Fruit fly (Drosophila melanogaster): Measurements from ENCODE around the gene Klp98A.

Klp98A gene

dm6 chr3R:27581263-27581868 lies 22.4 kb upstream of the Klp98A start (continued):
- TF ChIP-seq dm (GFP tag; optimal IDR thresholded peaks at IDR 0.05) (peak; percentile 28), usp (GFP tag; optimal IDR thresholded peaks at IDR 0.05) (no peak), Nf-YC (tag; optimal IDR thresholded peaks at IDR 0.05) (peak; percentile 70), Oaz (GFP tag; IDR thresholded peaks at IDR 0.05) (no peak), CG32532 (GFP tag; IDR thresholded peaks at IDR 0.05) (no peak), CG10209 (GFP tag; optimal IDR thresholded peaks at IDR 0.05) (peak; percentile 21), Vsx1 (GFP tag; optimal IDR thresholded peaks at IDR 0.05) (peak; percentile 37), Meics (GFP tag; optimal IDR thresholded peaks at IDR 0.05) (peak; percentile 76), CG7372 (GFP tag; IDR thresholded peaks at IDR 0.05) (no peak), zfh2 (GFP tag; optimal IDR thresholded peaks at IDR 0.05) (peak; percentile 58), CG2120 (GFP tag; optimal IDR thresholded peaks at IDR 0.05) (peak; percentile 74), CG17912 (GFP tag; optimal IDR thresholded peaks at IDR 0.05) (no peak), unpg (GFP tag; optimal IDR thresholded peaks at IDR 0.05) (peak; percentile 80), Gug (GFP tag; IDR thresholded peaks at IDR 0.05) (peak; percentile 14; the same call in 1 of the 4 replicates), vvl (GFP tag; IDR thresholded peaks at IDR 0.05) (no peak), CG4328 (GFP tag; optimal IDR thresholded peaks at IDR 0.05) (peak; percentile 81), CG31388 (GFP tag; optimal IDR thresholded peaks at IDR 0.05) (peak; percentile 34), Oli (tag; optimal IDR thresholded peaks at IDR 0.05) (peak; percentile 44), CG10462 (GFP tag; optimal IDR thresholded peaks at IDR 0.05) (no peak), Ets97D (GFP tag; optimal IDR thresholded peaks at IDR 0.05) (peak; percentile 89), CG8359 (GFP tag; optimal IDR thresholded peaks at IDR 0.05; ENCODE audit: borderline replicate concordance) (peak; percentile 8), NC2α (GFP tag; optimal IDR thresholded peaks at IDR 0.05) (no peak), gt (GFP tag; IDR thresholded peaks at IDR 0.05) (no peak), hb (GFP tag; IDR thresholded peaks at IDR 0.05; ENCODE audit: partially characterized antibody) (no peak), CG11723 (GFP tag; optimal IDR thresholded peaks at IDR 0.05) (no peak), CG4404 (GFP tag; IDR thresholded peaks at IDR 0.05) (no peak), cad (GFP tag; optimal IDR thresholded peaks at IDR 0.05) (no peak), CG10366 (GFP tag; IDR thresholded peaks at IDR 0.05) (no peak), Sin3A (optimal IDR thresholded peaks at IDR 0.05) (peak; percentile 53), CG17802 (tag; optimal IDR thresholded peaks at IDR 0.05) (peak; percentile 1), CG42726 (GFP tag; IDR thresholded peaks at IDR 0.05; ENCODE audit: partially characterized antibody) (no peak), Aef1 (GFP tag; IDR thresholded peaks at IDR 0.05) (no peak), nau (GFP tag; optimal IDR thresholded peaks at IDR 0.05) (no peak), CG6765 (GFP tag; optimal IDR thresholded peaks at IDR 0.05) (peak; percentile 67), dysf (GFP tag; IDR thresholded peaks at IDR 0.05) (no peak), CG14050 (GFP tag; IDR thresholded peaks at IDR 0.05) (no peak), Nf-YB (GFP tag; optimal IDR thresholded peaks at IDR 0.05) (peak; percentile 20), az2 (GFP tag; optimal IDR thresholded peaks at IDR 0.05) (peak; percentile 26), Fer1 (GFP tag; optimal IDR thresholded peaks at IDR 0.05) (peak; percentile 89), vnd (GFP tag; IDR thresholded peaks at IDR 0.05; ENCODE audit: partially characterized antibody) (no peak), B-H2 (GFP tag; optimal IDR thresholded peaks at IDR 0.05) (peak; percentile 55), Hsf (GFP tag; optimal IDR thresholded peaks at IDR 0.05) (peak; percentile 34), CG13123 (GFP tag; optimal IDR thresholded peaks at IDR 0.05) (no peak), wek (GFP tag; optimal IDR thresholded peaks at IDR 0.05) (peak; percentile 63), corto (GFP tag; optimal IDR thresholded peaks at IDR 0.05) (peak; percentile 78), fd96Cb (tag; optimal IDR thresholded peaks at IDR 0.05) (peak; percentile 5), Sox102F (GFP tag; optimal IDR thresholded peaks at IDR 0.05) (peak; percentile 54), CG12219 (GFP tag; optimal IDR thresholded peaks at IDR 0.05) (peak; percentile 77), Rx (GFP tag; IDR thresholded peaks at IDR 0.05) (no peak), chinmo (GFP tag; IDR thresholded peaks at IDR 0.05; ENCODE audit: partially characterized antibody) (no peak), CG2202 (tag; optimal IDR thresholded peaks at IDR 0.05) (peak; percentile 17)
